Worm (Caenorhabditis elegans): ENCODE measurements around the gene ZC15.5.

DNA sequence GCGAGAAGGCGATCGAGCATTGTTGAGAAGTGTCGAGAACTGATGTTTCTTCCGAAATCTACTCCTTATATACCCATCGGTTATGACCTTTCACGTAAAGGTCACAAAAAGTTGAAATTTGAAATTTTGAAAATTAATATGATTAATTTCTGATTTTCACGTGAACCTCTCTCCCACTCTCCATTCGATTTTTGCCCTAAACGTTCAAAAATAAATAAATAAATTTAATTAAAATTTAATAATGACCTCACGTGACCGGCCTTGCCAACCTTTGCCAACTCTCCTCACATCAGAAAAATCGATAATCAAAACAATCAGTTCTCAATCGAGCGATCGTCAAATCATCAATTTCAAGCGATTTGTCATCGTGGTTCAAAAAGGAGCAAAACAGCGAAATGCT, 19.7 kb downstream of the ZC15.5 start, which contains the start of gene Y113G7C.1:
- TF ChIP-seq elt-4 (tag; optimal IDR thresholded peaks at IDR 0.05) (no peak), dve-1 (tag; optimal IDR thresholded peaks at IDR 0.05) (no peak), pat-9 (tag; optimal IDR thresholded peaks at IDR 0.05) (no peak), fkh-10 (GFP tag; optimal IDR thresholded peaks at IDR 0.05) (no peak), tbx-7 (tag; optimal IDR thresholded peaks at IDR 0.05) (no peak), F13H6.1 (tag; optimal IDR thresholded peaks at IDR 0.05) (no peak), ztf-16 (tag; optimal IDR thresholded peaks at IDR 0.05) (no peak), nhr-11 (tag; optimal IDR thresholded peaks at IDR 0.05) (no peak), elt-2 (tag; optimal IDR thresholded peaks at IDR 0.05) (no peak)
